Fruit fly (Drosophila melanogaster) S2 (cell line): ENCODE data around the gene Wdr82.

Experiments used
- CG8478 ChIP-seq: fragments of >200 bp; optimal IDR thresholded peaks from 2 replicates; lab custom pipeline; 2018
- CTCF ChIP-seq, 2 experiments: fragments of >200 bp; optimal IDR thresholded peaks; 2 replicates each; lab custom pipeline; 2018

- no peak for TF ChIP-seq CG8478 (lab: Kevin White, UChicago)
- TF ChIP-seq CTCF (optimal IDR thresholded peaks at IDR 0.05; lab: Kevin White, UChicago): no peak
Observed at dm6 chr2L:8411530-8411929, 37.3 kb downstream of the Wdr82 start, which contains the start of gene Naglu.
